Worm (Caenorhabditis elegans): ENCODE results near the gene Y22D7AL.10.

Y22D7AL.10 gene

ce11 chrIII:1584216-1584715, 34.5 kb downstream of the Y22D7AL.10 start:
- TF ChIP-seq Y55F3AM.14 (GFP tag; optimal IDR thresholded peaks at IDR 0.05) (no peak), unc-55 (GFP tag; optimal IDR thresholded peaks at IDR 0.05) (no peak), crh-2 (tag; optimal IDR thresholded peaks at IDR 0.05) (no peak)

DNA sequence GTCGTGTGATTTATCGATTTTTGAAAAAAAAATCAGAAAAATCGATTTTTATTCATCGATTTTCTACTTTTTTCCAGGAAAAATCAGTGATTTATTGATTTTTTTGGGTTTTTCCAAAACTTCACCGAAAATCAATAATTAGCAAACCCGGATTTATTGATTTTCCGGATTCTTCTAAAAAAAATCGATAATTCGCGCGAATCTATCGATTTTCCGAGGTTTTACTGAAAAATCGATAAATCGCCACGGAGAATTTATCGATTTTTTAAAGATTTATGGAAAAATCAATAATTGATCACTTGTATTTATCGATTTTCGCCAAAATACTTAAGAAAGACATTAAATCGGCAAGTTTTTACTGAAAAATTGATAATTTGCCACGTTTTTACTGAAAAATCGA, 35.2 kb downstream of the Y22D7AL.10 start:
- TF ChIP-seq elt-1 (tag; optimal IDR thresholded peaks at IDR 0.05): no peak

- TF ChIP-seq nhr-12 (tag; optimal IDR thresholded peaks at IDR 0.05) (no peak), gmeb-1 (tag; optimal IDR thresholded peaks at IDR 0.05) (no peak), blmp-1 (tag; optimal IDR thresholded peaks at IDR 0.05; ENCODE audit: insufficient read depth) (no peak), lin-13 (GFP tag; optimal IDR thresholded peaks at IDR 0.05) (no peak), mab-5 (tag; optimal IDR thresholded peaks at IDR 0.05) (no peak), ztf-1 (GFP tag; conservative IDR thresholded peaks at IDR 0.05) (no peak), F13H6.1 (tag; optimal IDR thresholded peaks at IDR 0.05) (no peak), nhr-237 (tag; optimal IDR thresholded peaks at IDR 0.05) (no peak), ztf-11 (tag; optimal IDR thresholded peaks at IDR 0.05) (no peak), R02D3.7 (tag; optimal IDR thresholded peaks at IDR 0.05) (no peak), alr-1 (tag; optimal IDR thresholded peaks at IDR 0.05) (no peak), sma-9 (GFP tag; optimal IDR thresholded peaks at IDR 0.05) (no peak), sma-9 (tag; optimal IDR thresholded peaks at IDR 0.05) (no peak)
Measured at ce11 chrIII:1580142-1580541, 38.6 kb downstream of the Y22D7AL.10 start.

DNA sequence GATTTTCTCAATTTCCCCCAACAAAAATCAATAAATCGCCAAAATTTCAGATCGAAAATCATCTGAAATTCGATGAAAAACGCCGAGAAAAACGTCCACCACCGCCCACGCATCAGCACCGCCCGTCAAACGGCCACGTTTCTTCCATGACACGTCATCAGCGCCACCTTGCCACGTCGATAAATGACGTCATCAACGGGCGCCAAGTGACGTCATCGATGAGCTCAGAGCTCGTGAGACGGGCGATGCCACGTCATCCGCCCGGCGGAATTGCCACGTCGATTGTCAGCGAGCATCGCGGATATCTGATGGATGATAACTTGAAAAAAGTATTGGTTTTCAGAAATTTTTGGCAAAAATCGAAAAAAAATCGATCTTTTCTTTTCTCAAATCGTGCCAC, 39.7 kb downstream of the Y22D7AL.10 start:
- no peak for TF ChIP-seq nhr-11 (tag; optimal IDR thresholded peaks at IDR 0.05)
- TF ChIP-seq zag-1 (tag; optimal IDR thresholded peaks at IDR 0.05): no peak
- no peak for TF ChIP-seq lin-11 (tag; optimal IDR thresholded peaks at IDR 0.05)
- TF ChIP-seq ztf-11 (tag; optimal IDR thresholded peaks at IDR 0.05): no peak
- no peak for TF ChIP-seq unc-62 (GFP tag; optimal IDR thresholded peaks at IDR 0.05)
- TF ChIP-seq C34F6.9 (tag; optimal IDR thresholded peaks at IDR 0.05): no peak
- no peak for TF ChIP-seq nhr-77 (tag; optimal IDR thresholded peaks at IDR 0.05)
- no peak for TF ChIP-seq lin-13 (GFP tag; optimal IDR thresholded peaks at IDR 0.05)
- TF ChIP-seq sem-4 (tag; optimal IDR thresholded peaks at IDR 0.05): no peak
- TF ChIP-seq Y55F3AM.14 (GFP tag; optimal IDR thresholded peaks at IDR 0.05): no peak

- TF ChIP-seq nhr-6 (tag; optimal IDR thresholded peaks at IDR 0.05) (no peak), fos-1 (tag; optimal IDR thresholded peaks at IDR 0.05) (no peak), ztf-11 (tag; optimal IDR thresholded peaks at IDR 0.05) (no peak), nhr-237 (tag; optimal IDR thresholded peaks at IDR 0.05) (no peak), mdl-1 (tag; optimal IDR thresholded peaks at IDR 0.05) (no peak), nhr-10 (tag; optimal IDR thresholded peaks at IDR 0.05) (no peak), elt-3 (tag; optimal IDR thresholded peaks at IDR 0.05) (no peak), ztf-4 (tag; optimal IDR thresholded peaks at IDR 0.05) (no peak), R02D3.7 (tag; optimal IDR thresholded peaks at IDR 0.05) (no peak), gmeb-1 (tag; optimal IDR thresholded peaks at IDR 0.05) (no peak), ZK546.5 (tag; optimal IDR thresholded peaks at IDR 0.05) (no peak), mbf-1 (tag; optimal IDR thresholded peaks at IDR 0.05) (no peak), lin-13 (GFP tag; optimal IDR thresholded peaks at IDR 0.05) (no peak), ztf-1 (GFP tag; conservative IDR thresholded peaks at IDR 0.05) (no peak), peb-1 (tag; optimal IDR thresholded peaks at IDR 0.05) (no peak), nhr-77 (tag; optimal IDR thresholded peaks at IDR 0.05) (no peak), elt-1 (tag; optimal IDR thresholded peaks at IDR 0.05) (no peak)
Measured at ce11 chrIII:1578566-1578965, 40.2 kb downstream of the Y22D7AL.10 start.

DNA sequence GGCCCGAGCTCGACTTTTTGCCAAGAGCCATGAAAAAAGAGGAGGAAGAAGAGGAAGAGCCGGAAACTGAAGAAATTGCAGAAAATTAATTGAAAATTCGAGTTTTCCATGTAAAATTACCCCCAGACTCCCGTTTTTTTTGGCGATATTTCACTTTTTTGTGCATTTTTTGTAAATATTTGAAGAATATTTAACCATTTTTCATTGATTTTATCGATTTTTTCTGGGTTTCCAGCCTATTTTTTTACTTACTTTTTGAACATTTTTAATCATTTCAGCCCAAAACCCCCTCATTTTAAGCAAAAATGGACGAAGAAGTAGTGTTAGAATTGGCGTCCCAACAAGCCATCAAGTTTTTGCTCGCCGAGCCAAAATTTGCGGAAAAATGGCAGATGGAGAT, 42.3 kb downstream of the Y22D7AL.10 start, which contains the start of gene Y22D7AL.7:
Gene Y22D7AL.7 (plus strand): TSS at position 301 of the 400 bp plus-strand sequence.
- no peak for TF ChIP-seq ztf-1 (GFP tag; conservative IDR thresholded peaks at IDR 0.05)
- no peak for TF ChIP-seq gmeb-1 (tag; optimal IDR thresholded peaks at IDR 0.05)
- no peak for TF ChIP-seq fos-1 (tag; optimal IDR thresholded peaks at IDR 0.05)
- no peak for TF ChIP-seq alr-1 (tag; optimal IDR thresholded peaks at IDR 0.05)
- TF ChIP-seq zag-1 (tag; optimal IDR thresholded peaks at IDR 0.05): no peak
- TF ChIP-seq dmd-4 (tag; optimal IDR thresholded peaks at IDR 0.05): no peak
- TF ChIP-seq elt-1 (tag; optimal IDR thresholded peaks at IDR 0.05): no peak
- TF ChIP-seq nhr-12 (tag; optimal IDR thresholded peaks at IDR 0.05): no peak
- no peak for TF ChIP-seq nhr-11 (tag; optimal IDR thresholded peaks at IDR 0.05)
- no peak for TF ChIP-seq elt-3 (tag; optimal IDR thresholded peaks at IDR 0.05)
- no peak for TF ChIP-seq skn-1 (tag; optimal IDR thresholded peaks at IDR 0.05)
- TF ChIP-seq nhr-25 (tag; optimal IDR thresholded peaks at IDR 0.05): no peak
- TF ChIP-seq ceh-16 (tag; optimal IDR thresholded peaks at IDR 0.05): no peak
- TF ChIP-seq sma-9 (GFP tag; optimal IDR thresholded peaks at IDR 0.05): no peak
- TF ChIP-seq sma-9 (tag; optimal IDR thresholded peaks at IDR 0.05): no peak
- TF ChIP-seq F13H6.1 (tag; optimal IDR thresholded peaks at IDR 0.05): no peak
- no peak for TF ChIP-seq ama-1 (optimal IDR thresholded peaks at IDR 0.05)
- TF ChIP-seq nhr-23 (tag; optimal IDR thresholded peaks at IDR 0.05): no peak
- no peak for TF ChIP-seq lin-11 (tag; optimal IDR thresholded peaks at IDR 0.05)

Data from whole organism, L2 larva.